Worm (Caenorhabditis elegans): Measurements from ENCODE around the gene clec-71.

The clec-71 gene

DNA sequence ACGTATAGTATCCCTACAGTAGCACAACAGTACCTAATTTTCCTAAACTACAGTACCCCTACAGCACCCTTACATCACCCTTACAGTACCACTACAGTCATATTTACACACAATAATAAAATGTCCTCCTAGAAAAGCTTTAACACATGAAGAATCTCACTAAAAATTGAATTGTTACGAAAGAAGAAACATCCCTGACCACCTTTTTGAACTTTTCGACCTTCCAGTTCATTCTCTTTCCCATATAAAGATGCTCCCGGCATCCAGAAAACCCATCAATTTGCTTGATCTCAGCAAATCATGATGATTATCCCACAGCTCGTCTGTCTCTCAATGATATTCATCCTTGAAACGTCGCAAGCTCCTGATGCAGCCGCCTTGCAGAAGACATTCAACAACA lies 32.6 kb upstream of the clec-71 start, which contains the start of gene F56D6.21:
Gene F56D6.21 (plus strand): TSS at position 301 of the 400 bp plus-strand sequence.
- TF ChIP-seq fkh-4 (tag; optimal IDR thresholded peaks at IDR 0.05; ENCODE audit: borderline replicate concordance) (no peak), ceh-90 (tag; optimal IDR thresholded peaks at IDR 0.05) (no peak), egl-27 (tag; optimal IDR thresholded peaks at IDR 0.05) (no peak), nhr-71 (tag; optimal IDR thresholded peaks at IDR 0.05) (no peak), dpl-1 (GFP tag; optimal IDR thresholded peaks at IDR 0.05) (no peak), snpc-4 (tag; optimal IDR thresholded peaks at IDR 0.05) (no peak), blmp-1 (tag; optimal IDR thresholded peaks at IDR 0.05) (no peak), unc-98 (GFP tag; IDR thresholded peaks at IDR 0.05) (no peak), hlh-4 (tag; optimal IDR thresholded peaks at IDR 0.05) (no peak), nhr-11 (tag; optimal IDR thresholded peaks at IDR 0.05) (no peak), ets-5 (GFP tag; IDR thresholded peaks at IDR 0.05) (no peak), nhr-19 (GFP tag; conservative IDR thresholded peaks at IDR 0.05) (no peak), C16A3.4 (tag; optimal IDR thresholded peaks at IDR 0.05) (no peak), lin-15B (tag; optimal IDR thresholded peaks at IDR 0.05) (no peak), F16B12.6 (tag; optimal IDR thresholded peaks at IDR 0.05) (no peak), fos-1 (tag; optimal IDR thresholded peaks at IDR 0.05) (no peak), nhr-237 (tag; optimal IDR thresholded peaks at IDR 0.05) (no peak)

- TF ChIP-seq fkh-4 (tag; optimal IDR thresholded peaks at IDR 0.05; ENCODE audit: borderline replicate concordance) (no peak), zip-4 (GFP tag; optimal IDR thresholded peaks at IDR 0.05) (no peak), nhr-12 (tag; optimal IDR thresholded peaks at IDR 0.05) (no peak), lin-15B (tag; optimal IDR thresholded peaks at IDR 0.05) (no peak), nhr-85 (tag) (no peak), aha-1 (tag; optimal IDR thresholded peaks at IDR 0.05) (no peak), ceh-88 (GFP tag; IDR thresholded peaks at IDR 0.05) (no peak), lsy-2 (tag; optimal IDR thresholded peaks at IDR 0.05) (no peak), ama-1 (optimal IDR thresholded peaks at IDR 0.05) (no peak)
Observed at ce11 chrIV:3906393-3906792, 30.9 kb upstream of the clec-71 start, which contains the start of gene F56D6.11. Gene F56D6.11 (minus strand): TSS chrIV:3906493.

DNA sequence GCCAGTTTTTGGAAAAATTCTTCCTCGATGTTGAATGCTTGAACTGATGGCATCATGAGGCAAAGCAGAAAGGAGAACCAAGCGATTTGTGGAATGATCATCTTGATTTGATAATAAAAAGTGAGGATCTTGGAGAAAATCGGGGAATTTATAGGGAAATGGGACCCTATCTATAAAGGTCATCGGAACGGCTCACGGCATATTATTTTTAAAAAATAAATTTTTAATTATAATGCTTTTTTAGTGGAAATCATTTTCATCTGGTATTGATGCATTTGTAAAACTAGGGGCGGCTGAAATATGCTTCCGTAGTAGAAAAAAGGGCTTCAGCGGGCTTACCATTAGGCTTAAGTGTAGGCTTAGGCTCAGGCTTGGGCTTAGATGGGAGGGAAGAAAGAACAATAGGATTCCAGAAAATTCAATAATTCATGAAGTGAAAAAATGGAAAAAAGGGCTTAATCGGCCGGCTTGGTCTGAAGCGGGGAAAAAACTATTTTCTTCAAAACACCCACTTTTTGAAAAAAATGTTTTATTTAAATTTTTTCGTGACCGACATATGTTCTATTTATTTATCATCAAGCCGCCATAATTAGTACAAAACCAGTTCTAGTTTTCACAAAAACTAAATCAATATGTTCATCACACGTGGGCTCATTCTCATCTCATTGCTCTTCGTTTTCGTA lies 29.6 kb upstream of the clec-71 start, which contains the start of the genes F56D6.22 and F56D6.12:
Gene F56D6.22 (minus strand): TSS at position 101 of the 683 bp plus-strand sequence.
Gene F56D6.12 (plus strand): TSS at position 633 of the 683 bp plus-strand sequence.
- TF ChIP-seq jun-1 (tag; optimal IDR thresholded peaks at IDR 0.05) = no peak
- no peak for TF ChIP-seq elt-3 (tag; optimal IDR thresholded peaks at IDR 0.05)
- no peak for TF ChIP-seq nhr-19 (GFP tag; conservative IDR thresholded peaks at IDR 0.05)
- no peak for TF ChIP-seq ceh-8 (GFP tag; optimal IDR thresholded peaks at IDR 0.05)
- no peak for TF ChIP-seq dsc-1 (tag; optimal IDR thresholded peaks at IDR 0.05)
- TF ChIP-seq pax-3 (tag; optimal IDR thresholded peaks at IDR 0.05) = no peak
- TF ChIP-seq nhr-28 (tag; optimal IDR thresholded peaks at IDR 0.05) = no peak
- TF ChIP-seq hlh-4 (tag; optimal IDR thresholded peaks at IDR 0.05) = no peak
- TF ChIP-seq nhr-237 (tag; optimal IDR thresholded peaks at IDR 0.05) = no peak
- no peak for TF ChIP-seq aha-1 (tag; optimal IDR thresholded peaks at IDR 0.05)

DNA sequence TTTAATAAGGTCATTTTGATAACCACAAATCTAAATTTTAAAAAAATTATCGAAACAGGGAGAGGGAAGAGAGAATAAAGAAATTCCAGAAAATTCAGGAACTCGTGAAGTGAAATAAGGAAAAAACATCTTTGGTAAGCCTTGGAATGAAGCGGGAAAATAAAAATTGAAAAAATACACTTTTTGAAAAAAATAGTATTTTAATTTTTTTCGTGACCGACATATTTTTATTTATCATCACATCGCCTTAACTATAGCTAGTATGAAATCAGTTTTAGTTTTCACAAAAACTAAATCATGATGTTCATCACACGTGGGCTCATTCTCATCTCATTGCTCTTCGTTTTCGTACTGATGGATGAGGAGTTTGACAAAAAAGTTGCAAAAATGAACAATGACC lies 28.1 kb upstream of the clec-71 start, which contains the start of gene F56D6.13:
Gene F56D6.13 (plus strand): TSS at position 301 of the 400 bp plus-strand sequence.
- TF ChIP-seq nhr-77 (tag; optimal IDR thresholded peaks at IDR 0.05) (no peak), pag-3 (tag; optimal IDR thresholded peaks at IDR 0.05; ENCODE audit: borderline replicate concordance, insufficient read depth) (no peak), nhr-84 (tag; optimal IDR thresholded peaks at IDR 0.05) (no peak), ztf-4 (tag; optimal IDR thresholded peaks at IDR 0.05) (no peak), zag-1 (tag; optimal IDR thresholded peaks at IDR 0.05) (no peak), nhr-11 (tag; optimal IDR thresholded peaks at IDR 0.05) (no peak), tlp-1 (tag; optimal IDR thresholded peaks at IDR 0.05) (no peak), nhr-47 (tag; optimal IDR thresholded peaks at IDR 0.05) (no peak), snu-23 (GFP tag; optimal IDR thresholded peaks at IDR 0.05) (no peak), tbx-2 (tag; optimal IDR thresholded peaks at IDR 0.05) (no peak), nhr-20 (tag; optimal IDR thresholded peaks at IDR 0.05) (no peak), egl-27 (tag; optimal IDR thresholded peaks at IDR 0.05) (no peak), snpc-4 (tag; optimal IDR thresholded peaks at IDR 0.05) (no peak), elt-3 (tag; optimal IDR thresholded peaks at IDR 0.05) (no peak), ceh-63 (GFP tag; optimal IDR thresholded peaks at IDR 0.05) (no peak), unc-62 (GFP tag; optimal IDR thresholded peaks at IDR 0.05) (no peak), elt-2 (tag; optimal IDR thresholded peaks at IDR 0.05) (no peak), egl-13 (tag; optimal IDR thresholded peaks at IDR 0.05) (no peak), F16B12.6 (tag; optimal IDR thresholded peaks at IDR 0.05) (no peak), fkh-10 (GFP tag; optimal IDR thresholded peaks at IDR 0.05) (no peak)

Data from whole organism, L1 larva.